Worm (Caenorhabditis elegans) whole organism, L4 larva: ENCODE measurements around the gene F44G4.3.

Experiments
- daf-16 ChIP-seq, 3 experiments: sonication (generic microtip); optimal IDR thresholded peaks; 2 replicates each; lab custom pipeline; 2016 to 2017; ENCODE audit warnings: missing genetic modification characterization in 3 of 3, missing genetic modification reagents in 3 of 3, mild to moderate bottlenecking in 2 of 3, missing compliant biosample characterization in 2 of 3, missing biosample characterization in 1 of 3, moderate library complexity in 1 of 3
- dmd-6 ChIP-seq: fragments of 200-800 bp; sonication (Bioruptor generic); IDR thresholded peaks from 2 replicates; pipeline ENCODE4 v1.3.6; 2022; ENCODE audit warnings: missing genetic modification reagents, missing genetic modification characterization, missing compliant biosample characterization
- lin-15B ChIP-seq: fragments of 150-350 bp; sonication (generic microtip); optimal IDR thresholded peaks from 3 replicates; lab custom pipeline; 2014; ENCODE audit warnings: missing biosample characterization, missing genetic modification characterization
- lin-39 ChIP-seq: fragments of 150-350 bp; optimal IDR thresholded peaks from 2 replicates; lab custom pipeline; 2014; ENCODE audit warnings: missing biosample characterization, missing genetic modification reagents, missing genetic modification characterization
- madf-5 ChIP-seq, 2 experiments: fragments of 200-800 bp; sonication (Bioruptor generic); IDR thresholded peaks; 2 replicates each; pipeline ENCODE4 v1.3.6; 2022; ENCODE audit warnings: missing compliant biosample characterization in 2 of 2, missing genetic modification characterization in 2 of 2
- mdl-1 ChIP-seq, 2 experiments: fragments of 150-350 bp in 1 of 2; sonication (generic microtip) in 1 of 2; optimal IDR thresholded peaks; 2 replicates each; lab custom pipeline; 2014 to 2017; ENCODE audit warnings: missing biosample characterization in 2 of 2, missing genetic modification characterization in 2 of 2
- nhr-237 ChIP-seq: sonication (generic microtip); optimal IDR thresholded peaks from 2 replicates; lab custom pipeline; 2017; ENCODE audit warnings: missing biosample characterization, missing genetic modification characterization
- nhr-76 ChIP-seq: fragments of 150-350 bp; optimal IDR thresholded peaks from 2 replicates; lab custom pipeline; 2014; ENCODE audit warnings: missing biosample characterization, missing genetic modification characterization
- pha-4 ChIP-seq, 2 experiments: fragments of 150-350 bp in 1 of 2; fragments of 200-800 bp in 1 of 2; sonication (Bioruptor generic) in 1 of 2; IDR thresholded peaks in 1 of 2; optimal IDR thresholded peaks in 1 of 2; 2 replicates each; pipeline versions ENCODE4 v1.3.6 to Lab custom; 2014 to 2022; ENCODE audit warnings: missing genetic modification characterization in 2 of 2, missing genetic modification reagents in 2 of 2, missing biosample characterization in 1 of 2, missing compliant biosample characterization in 1 of 2
- php-3 ChIP-seq: fragments of 200-800 bp; sonication (Bioruptor generic); IDR thresholded peaks from 2 replicates; pipeline ENCODE4 v1.3.6; 2022; ENCODE audit warnings: missing genetic modification reagents, missing genetic modification characterization, missing compliant biosample characterization
- rbr-2 ChIP-seq: sonication (generic microtip); optimal IDR thresholded peaks from 2 replicates; lab custom pipeline; 2016; ENCODE audit warnings: missing genotype, missing genetic modification characterization, missing compliant biosample characterization
- snpc-4 ChIP-seq: fragments of 150-350 bp; optimal IDR thresholded peaks from 2 replicates; lab custom pipeline; 2014; ENCODE audit warnings: missing biosample characterization, missing genetic modification characterization

DNA sequence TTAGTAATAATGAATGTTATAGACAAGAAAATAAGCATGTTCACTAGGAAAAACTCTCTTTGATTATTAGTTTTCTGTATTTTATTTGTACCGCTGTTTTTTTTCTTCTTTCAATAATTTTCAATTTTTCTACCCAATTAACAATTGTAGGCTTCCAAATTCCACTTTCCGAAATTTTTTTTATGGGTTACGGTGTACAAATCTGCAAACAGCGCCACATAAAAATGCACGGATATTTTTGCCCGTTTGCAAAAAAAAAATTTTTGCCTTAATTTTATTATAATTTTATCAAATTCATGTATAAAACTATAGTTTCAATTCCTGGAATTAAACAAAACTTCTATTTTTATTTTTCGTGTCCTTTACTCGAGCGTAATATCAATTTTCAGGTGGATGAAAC, 4.7 kb downstream of the F44G4.3 start, which contains the start of gene ooc-5:
- TF ChIP-seq mdl-1 (tag; optimal IDR thresholded peaks at IDR 0.05; lab: Kevin White, UChicago) = no peak
- no peak for TF ChIP-seq pha-4 (GFP tag; IDR thresholded peaks at IDR 0.05; lab: Robert Waterston, UW)
- no peak for TF ChIP-seq pha-4 (tag; optimal IDR thresholded peaks at IDR 0.05; lab: Kevin White, UChicago)
- no peak for TF ChIP-seq snpc-4 (tag; lab: Kevin White, UChicago)
- TF ChIP-seq nhr-237 (tag; lab: Kevin White, UChicago) = no peak
- no peak for TF ChIP-seq madf-5 (GFP tag; IDR thresholded peaks at IDR 0.05; lab: Robert Waterston, UW)
- no peak for TF ChIP-seq nhr-76 (tag; lab: Kevin White, UChicago)
- TF ChIP-seq rbr-2 = no peak
- TF ChIP-seq dmd-6 (GFP tag; lab: Robert Waterston, UW) = no peak
- TF ChIP-seq daf-16 (GFP tag; optimal IDR thresholded peaks at IDR 0.05; lab: Kevin White, UChicago) = no peak
- TF ChIP-seq daf-16 (tag; optimal IDR thresholded peaks at IDR 0.05; lab: Kevin White, UChicago) = no peak
- TF ChIP-seq lin-15B (tag; lab: Kevin White, UChicago) = no peak
- no peak for TF ChIP-seq php-3
- no peak for TF ChIP-seq lin-39 (tag; lab: Kevin White, UChicago)
